Worm (Caenorhabditis elegans) whole organism, late embryonic: Measurements from ENCODE around the gene zim-2.

Experiments
- F13H6.1 ChIP-seq: sonication (generic microtip); optimal IDR thresholded peaks from 2 replicates; lab custom pipeline; 2016; ENCODE audit warnings: missing genetic modification characterization, missing compliant biosample characterization
- K02D7.2 ChIP-seq: sonication (generic microtip); optimal IDR thresholded peaks from 2 replicates; lab custom pipeline; 2017; ENCODE audit warnings: mild to moderate bottlenecking, missing genetic modification characterization, missing compliant biosample characterization
- K09A11.1 ChIP-seq: sonication (generic microtip); optimal IDR thresholded peaks from 2 replicates; lab custom pipeline; 2017; ENCODE audit warnings: antibody characterized with exemption, mild to moderate bottlenecking, missing genetic modification characterization, missing compliant biosample characterization; ENCODE audit not compliant: insufficient read depth
- T23F11.4 ChIP-seq: fragments of 200-800 bp; sonication (Bioruptor generic); optimal IDR thresholded peaks from 2 replicates; lab custom pipeline; 2018; ENCODE audit warnings: mild to moderate bottlenecking, missing genetic modification characterization, missing compliant biosample characterization
- ama-1 ChIP-seq: fragments of 150-350 bp; optimal IDR thresholded peaks from 2 replicates; lab custom pipeline; 2014
- ceh-19 ChIP-seq: fragments of 200-800 bp; sonication (Bioruptor generic); optimal IDR thresholded peaks from 2 replicates; lab custom pipeline; 2018; ENCODE audit warnings: mild to moderate bottlenecking, missing genetic modification characterization, missing compliant biosample characterization
- ceh-2 ChIP-seq: sonication (generic microtip); optimal IDR thresholded peaks from 2 replicates; lab custom pipeline; 2016; ENCODE audit warnings: missing genotype, missing genetic modification characterization, missing compliant biosample characterization
- ceh-22 ChIP-seq: sonication (generic microtip); optimal IDR thresholded peaks from 2 replicates; lab custom pipeline; 2017; ENCODE audit warnings: missing biosample characterization, missing genetic modification characterization
- ceh-24 ChIP-seq: sonication (generic microtip); optimal IDR thresholded peaks from 2 replicates; lab custom pipeline; 2016; ENCODE audit warnings: mild to moderate bottlenecking, missing genetic modification characterization, missing compliant biosample characterization
- ceh-34 ChIP-seq: sonication (generic microtip); optimal IDR thresholded peaks from 2 replicates; lab custom pipeline; 2016; ENCODE audit warnings: mild to moderate bottlenecking, missing genetic modification characterization, missing compliant biosample characterization
- ceh-45 ChIP-seq: fragments of 200-800 bp; sonication (Bioruptor generic); IDR thresholded peaks from 2 replicates; pipeline ENCODE4 v1.3.6; 2022; ENCODE audit warnings: missing genetic modification reagents, missing genetic modification characterization, missing compliant biosample characterization
- ceh-6 ChIP-seq: fragments of 200-800 bp; sonication (Bioruptor generic); optimal IDR thresholded peaks from 2 replicates; lab custom pipeline; 2018; ENCODE audit warnings: mild to moderate bottlenecking, missing genetic modification characterization, missing compliant biosample characterization
- dmd-4 ChIP-seq: sonication (generic microtip); optimal IDR thresholded peaks from 2 replicates; lab custom pipeline; 2016; ENCODE audit warnings: borderline replicate concordance, missing genetic modification characterization, missing compliant biosample characterization
- elt-4 ChIP-seq: sonication (generic microtip); optimal IDR thresholded peaks from 2 replicates; lab custom pipeline; 2016; ENCODE audit warnings: missing genetic modification characterization, missing compliant biosample characterization
- fkh-6 ChIP-seq: sonication (generic microtip); optimal IDR thresholded peaks from 2 replicates; lab custom pipeline; 2016; ENCODE audit warnings: missing genetic modification characterization, missing compliant biosample characterization
- gmeb-2 ChIP-seq: sonication (generic microtip); optimal IDR thresholded peaks from 2 replicates; lab custom pipeline; 2016; ENCODE audit warnings: missing genetic modification characterization, inconsistent platforms, missing compliant biosample characterization
- hlh-13 ChIP-seq: fragments of 200-800 bp; sonication (Bioruptor generic); optimal IDR thresholded peaks from 2 replicates; lab custom pipeline; 2018; ENCODE audit warnings: mild to moderate bottlenecking, missing genetic modification characterization, missing compliant biosample characterization
- hlh-30 ChIP-seq: sonication (generic microtip); optimal IDR thresholded peaks from 2 replicates; lab custom pipeline; 2017; ENCODE audit warnings: antibody characterized with exemption, missing genetic modification characterization, missing compliant biosample characterization; ENCODE audit not compliant: insufficient read depth
- hlh-6 ChIP-seq: sonication (generic microtip); optimal IDR thresholded peaks from 2 replicates; lab custom pipeline; 2016; ENCODE audit warnings: missing genotype, missing genetic modification characterization, missing compliant biosample characterization
- nhr-232 ChIP-seq: sonication (generic microtip); optimal IDR thresholded peaks from 2 replicates; lab custom pipeline; 2016; ENCODE audit warnings: missing genetic modification characterization, missing compliant biosample characterization
- odd-2 ChIP-seq: sonication (generic microtip); optimal IDR thresholded peaks from 2 replicates; lab custom pipeline; 2017; ENCODE audit warnings: antibody characterized with exemption, mild to moderate bottlenecking, missing genetic modification characterization, missing compliant biosample characterization
- pag-3 ChIP-seq: sonication (generic microtip); optimal IDR thresholded peaks from 2 replicates; lab custom pipeline; 2016; ENCODE audit warnings: missing compliant biosample characterization, missing genetic modification characterization, borderline replicate concordance
- pat-9 ChIP-seq: fragments of 200-800 bp; sonication (Bioruptor generic); optimal IDR thresholded peaks from 2 replicates; lab custom pipeline; 2018; ENCODE audit warnings: mild to moderate bottlenecking, missing genetic modification characterization, moderate library complexity, missing compliant biosample characterization
- pax-1 ChIP-seq: fragments of 150-350 bp; optimal IDR thresholded peaks from 2 replicates; lab custom pipeline; 2014; ENCODE audit warnings: missing biosample characterization, missing genetic modification characterization
- pha-2 ChIP-seq: sonication (generic microtip); optimal IDR thresholded peaks from 2 replicates; lab custom pipeline; 2017; ENCODE audit warnings: mild to moderate bottlenecking, missing genetic modification characterization, missing compliant biosample characterization
- pha-4 ChIP-seq: fragments of 150-350 bp; optimal IDR thresholded peaks from 2 replicates; lab custom pipeline; 2018; ENCODE audit warnings: missing biosample characterization, missing genetic modification reagents, missing genetic modification characterization
- pros-1 ChIP-seq: fragments of 150-350 bp; optimal IDR thresholded peaks from 2 replicates; lab custom pipeline; 2014; ENCODE audit warnings: missing biosample characterization, missing genetic modification reagents, missing genetic modification characterization
- ref-2 ChIP-seq: sonication (generic microtip); optimal IDR thresholded peaks from 2 replicates; lab custom pipeline; 2016; ENCODE audit warnings: missing genetic modification characterization, missing compliant biosample characterization
- sdc-2 ChIP-seq: sonication (generic microtip); optimal IDR thresholded peaks from 2 replicates; lab custom pipeline; 2016; ENCODE audit warnings: missing genotype, missing genetic modification characterization, missing compliant biosample characterization
- tbx-2 ChIP-seq: sonication (generic microtip); optimal IDR thresholded peaks from 2 replicates; lab custom pipeline; 2016; ENCODE audit warnings: missing genetic modification characterization, missing compliant biosample characterization
- tbx-7 ChIP-seq: sonication (generic microtip); optimal IDR thresholded peaks from 2 replicates; lab custom pipeline; 2016; ENCODE audit warnings: missing genotype, missing genetic modification characterization, missing compliant biosample characterization
- unc-42 ChIP-seq: sonication (generic microtip); optimal IDR thresholded peaks from 2 replicates; lab custom pipeline; 2016; ENCODE audit warnings: missing genotype, missing genetic modification characterization, missing compliant biosample characterization
- unc-55 ChIP-seq: sonication (generic microtip); optimal IDR thresholded peaks from 2 replicates; lab custom pipeline; 2017; ENCODE audit warnings: missing biosample characterization, missing genetic modification reagents, missing genetic modification characterization
- zip-5 ChIP-seq: sonication (generic microtip); optimal IDR thresholded peaks from 2 replicates; lab custom pipeline; 2016; ENCODE audit warnings: missing genetic modification characterization, missing compliant biosample characterization

zim-2 gene

ce11 chrIV:10589072-10589471 lies 34.0 kb downstream of the zim-2 start, which contains the start of gene C43F9.4:
C43F9.4 (minus strand) TSS chrIV:10589172.
- TF ChIP-seq ceh-22 (tag; lab: Kevin White, UChicago) (no peak), ceh-2 (tag; lab: Kevin White, UChicago) (no peak), pha-2 (tag; lab: Kevin White, UChicago) (no peak), hlh-30 (tag; lab: Kevin White, UChicago) (no peak), pax-1 (tag; lab: Kevin White, UChicago) (no peak), elt-4 (no peak), ceh-24 (tag; lab: Kevin White, UChicago) (no peak), unc-42 (tag; lab: Kevin White, UChicago) (no peak), unc-55 (GFP tag; lab: Kevin White, UChicago) (no peak), zip-5 (tag; lab: Kevin White, UChicago) (no peak)

ce11 chrIV:10590649-10591048 lies 35.6 kb downstream of the zim-2 start, which contains the start of the genes C43F9.5 and nkb-2:
C43F9.5 (minus strand) TSS chrIV:10590749.
nkb-2 (plus strand) TSS chrIV:10590925.
- TF ChIP-seq gmeb-2 (tag; lab: Kevin White, UChicago) (no peak), hlh-30 (tag; lab: Kevin White, UChicago) (no peak), fkh-6 (no peak), T23F11.4 (GFP tag; lab: Kevin White, UChicago) (no peak), ceh-22 (tag; lab: Kevin White, UChicago) (no peak), pha-4 (tag; lab: Kevin White, UChicago) (no peak), ceh-6 (GFP tag; lab: Kevin White, UChicago) (no peak), pag-3 (tag; lab: Kevin White, UChicago) (no peak), hlh-6 (tag; lab: Kevin White, UChicago) (no peak), tbx-2 (tag; lab: Kevin White, UChicago) (no peak)

- TF ChIP-seq nhr-232 (no peak), ceh-34 (no peak)
Measured at ce11 chrIV:10593570-10593969, 38.5 kb downstream of the zim-2 start, which contains the start of gene C43F9.7. C43F9.7 (minus strand) TSS chrIV:10593670.

ce11 chrIV:10596505-10596904 lies 41.5 kb downstream of the zim-2 start, which contains the start of gene C43F9.11:
C43F9.11 (plus strand) TSS chrIV:10596805.
- no peak for TF ChIP-seq dmd-4 (tag; lab: Kevin White, UChicago)
- no peak for TF ChIP-seq ceh-6 (GFP tag; lab: Kevin White, UChicago)
- no peak for TF ChIP-seq ceh-22 (tag; lab: Kevin White, UChicago)
- TF ChIP-seq ceh-19 (GFP tag; lab: Kevin White, UChicago) = no peak
- TF ChIP-seq K09A11.1 (tag; lab: Kevin White, UChicago) = no peak

ce11 chrIV:10599983-10600382 lies 44.9 kb downstream of the zim-2 start, which contains the start of gene R09H10.1:
R09H10.1 (plus strand) TSS chrIV:10600283.
- TF ChIP-seq elt-4 (no peak), F13H6.1 (tag; lab: Kevin White, UChicago) (no peak), tbx-7 (tag; lab: Kevin White, UChicago) (no peak), hlh-13 (GFP tag; lab: Kevin White, UChicago) (no peak), odd-2 (no peak), ceh-6 (GFP tag; lab: Kevin White, UChicago) (no peak), T23F11.4 (GFP tag; lab: Kevin White, UChicago) (no peak), ref-2 (tag; lab: Kevin White, UChicago) (no peak), ceh-19 (GFP tag; lab: Kevin White, UChicago) (no peak), sdc-2 (tag; lab: Kevin White, UChicago) (no peak), pros-1 (tag; lab: Kevin White, UChicago) (no peak), zip-5 (tag; lab: Kevin White, UChicago) (no peak), nhr-232 (no peak), ceh-22 (tag; lab: Kevin White, UChicago) (no peak), ama-1 (lab: Kevin White, UChicago) (no peak), ceh-45 (GFP tag; lab: Robert Waterston, UW) (no peak), pat-9 (tag; lab: Kevin White, UChicago) (no peak), K02D7.2 (no peak)
- TF ChIP-seq, all 69 proteins: peak for 0
